Worm (Caenorhabditis elegans) whole organism, L2 larva: ENCODE measurements around the gene F22E5.2.

Source experiments
- ceh-82 ChIP-seq: fragments of 150-350 bp; optimal IDR thresholded peaks from 2 replicates; lab custom pipeline; 2014; ENCODE audit warnings: missing biosample characterization, missing genetic modification characterization
- lin-13 ChIP-seq: fragments of 150-350 bp; optimal IDR thresholded peaks from 2 replicates; lab custom pipeline; 2014; ENCODE audit warnings: missing biosample characterization, missing genetic modification reagents, missing genetic modification characterization
- lin-39 ChIP-seq: fragments of 150-350 bp; optimal IDR thresholded peaks from 2 replicates; lab custom pipeline; 2014; ENCODE audit warnings: missing biosample characterization, missing genetic modification reagents, missing genetic modification characterization
- nhr-12 ChIP-seq: fragments of 150-350 bp; optimal IDR thresholded peaks from 2 replicates; lab custom pipeline; 2014; ENCODE audit warnings: missing biosample characterization, missing genetic modification characterization

ce11 chrII:2627154-2627799 lies 37.9 kb upstream of the F22E5.2 start, which contains the start of gene sri-71:
- TF ChIP-seq ceh-82 (tag; lab: Kevin White, UChicago), result no peak
- TF ChIP-seq lin-39 (tag; lab: Kevin White, UChicago), result no peak
- TF ChIP-seq nhr-12, result no peak
- TF ChIP-seq lin-13 (GFP tag; lab: Kevin White, UChicago), result no peak
